Fruit fly (Drosophila melanogaster): ENCODE data around the gene Syx7.

Syx7 gene

dm6 chr3L:21414331-21414730 lies 31.3 kb upstream of the Syx7 start (continued):
- TF ChIP-seq Meics (GFP tag; optimal IDR thresholded peaks at IDR 0.05), result peak; percentile 4
- TF ChIP-seq CG17361 (GFP tag; IDR thresholded peaks at IDR 0.05), result 0 out of 3 replicates have a peak, but pooled peaks have one; percentile 23
- TF ChIP-seq Oli (tag; optimal IDR thresholded peaks at IDR 0.05), result peak; percentile 14
- TF ChIP-seq PHDP (tag; optimal IDR thresholded peaks at IDR 0.05), result peak; percentile 3
- TF ChIP-seq al (GFP tag; IDR thresholded peaks at IDR 0.05), result peak; percentile 31; the same call in 1 of the 2 replicates
- peak; percentile 5 for TF ChIP-seq CoRest (tag; optimal IDR thresholded peaks at IDR 0.05)
- peak; percentile 36; the same call in 1 of the 2 replicates for TF ChIP-seq Rfx (GFP tag; IDR thresholded peaks at IDR 0.05)
- TF ChIP-seq gem (tag; optimal IDR thresholded peaks at IDR 0.05), result peak; percentile 61
- TF ChIP-seq CG7839 (tag; optimal IDR thresholded peaks at IDR 0.05), result peak; percentile 32
- TF ChIP-seq Drgx (GFP tag; IDR thresholded peaks at IDR 0.05), result 0 out of 2 replicates have a peak, but pooled peaks have one; percentile 11
- no peak for TF ChIP-seq jigr1 (GFP tag; IDR thresholded peaks at IDR 0.05)
- peak; percentile 26; the same call in 1 of the 3 replicates for TF ChIP-seq dysf (GFP tag; IDR thresholded peaks at IDR 0.05)
- TF ChIP-seq CG14860 (GFP tag; IDR thresholded peaks at IDR 0.05; ENCODE audit: partially characterized antibody), result no peak
- TF ChIP-seq CG11695 (GFP tag; IDR thresholded peaks at IDR 0.05), result 0 out of 3 replicates have a peak, but pooled peaks have one; percentile 20
- TF ChIP-seq CG2678 (tag; optimal IDR thresholded peaks at IDR 0.05), result peak; percentile 36

dm6 chr3L:21416921-21417447 lies 28.6 kb upstream of the Syx7 start:
- TF ChIP-seq ems (GFP tag; optimal IDR thresholded peaks at IDR 0.05), result no peak
- peak; percentile 50 for TF ChIP-seq CG9932 (GFP tag; IDR thresholded peaks at IDR 0.05)
- no peak for TF ChIP-seq psq (GFP tag; optimal IDR thresholded peaks at IDR 0.05)
- TF ChIP-seq CG12769 (tag; optimal IDR thresholded peaks at IDR 0.05), result peak; percentile 18
- TF ChIP-seq CG13894 (tag; optimal IDR thresholded peaks at IDR 0.05), result peak; percentile 63
- peak; percentile 21 for TF ChIP-seq CG10543 (GFP tag; optimal IDR thresholded peaks at IDR 0.05)
- TF ChIP-seq row (GFP tag; IDR thresholded peaks at IDR 0.05), result peak; percentile 27; the same call in 1 of the 3 replicates
- TF ChIP-seq CG7839 (tag; optimal IDR thresholded peaks at IDR 0.05), result peak; percentile 4
- peak; percentile 41 for TF ChIP-seq CG2120 (GFP tag; optimal IDR thresholded peaks at IDR 0.05)
- no peak for TF ChIP-seq CG30020 (tag; optimal IDR thresholded peaks at IDR 0.05)
- peak; percentile 11; the same call in 1 of the 2 replicates for TF ChIP-seq Rfx (GFP tag; IDR thresholded peaks at IDR 0.05)
- peak; percentile 27 for TF ChIP-seq sd (tag; optimal IDR thresholded peaks at IDR 0.05)
- no peak for TF ChIP-seq ab (GFP tag; optimal IDR thresholded peaks at IDR 0.05)
- TF ChIP-seq Med (GFP tag), result peak; percentile 79
- peak; percentile 64 for TF ChIP-seq D19B (GFP tag; optimal IDR thresholded peaks at IDR 0.05)
- peak; percentile 12 for TF ChIP-seq sug (tag; optimal IDR thresholded peaks at IDR 0.05)
- TF ChIP-seq lola (GFP tag; optimal IDR thresholded peaks at IDR 0.05), result no peak
- TF ChIP-seq sens (GFP tag), result peak; percentile 21
- TF ChIP-seq gro (GFP tag; optimal IDR thresholded peaks at IDR 0.05), result peak; percentile 32
- 0 out of 3 replicates have a peak, but pooled peaks have one; percentile 11 for TF ChIP-seq dysf (GFP tag; IDR thresholded peaks at IDR 0.05)
- no peak for TF ChIP-seq crc (GFP tag; optimal IDR thresholded peaks at IDR 0.05)
- TF ChIP-seq Meics (GFP tag; optimal IDR thresholded peaks at IDR 0.05), result peak; percentile 6
- peak; percentile 27 for TF ChIP-seq shn (GFP tag; optimal IDR thresholded peaks at IDR 0.05)
- peak; percentile 37; the same call in 1 of the 2 replicates for TF ChIP-seq CG32532 (GFP tag; IDR thresholded peaks at IDR 0.05)
- TF ChIP-seq CG2116 (GFP tag; optimal IDR thresholded peaks at IDR 0.05), result no peak
- peak; percentile 11 for TF ChIP-seq mam (GFP tag; optimal IDR thresholded peaks at IDR 0.05)
- TF ChIP-seq CG17385 (GFP tag; optimal IDR thresholded peaks at IDR 0.05), result no peak
- TF ChIP-seq cwo (GFP tag; optimal IDR thresholded peaks at IDR 0.05), result peak; percentile 91
- 0 out of 2 replicates have a peak, but pooled peaks have one; percentile 40 for TF ChIP-seq vvl (GFP tag; IDR thresholded peaks at IDR 0.05)
- no peak for TF ChIP-seq CG4360 (GFP tag; IDR thresholded peaks at IDR 0.05)
- TF ChIP-seq CG1024 (GFP tag; IDR thresholded peaks at IDR 0.05), result no peak
- TF ChIP-seq CG7928 (GFP tag; optimal IDR thresholded peaks at IDR 0.05), result no peak
- TF ChIP-seq gsb (GFP tag; IDR thresholded peaks at IDR 0.05), result 0 out of 2 replicates have a peak, but pooled peaks have one; percentile 9
- TF ChIP-seq CG16815 (GFP tag; optimal IDR thresholded peaks at IDR 0.05), result no peak
- TF ChIP-seq Lim3 (GFP tag; IDR thresholded peaks at IDR 0.05), result no peak
- TF ChIP-seq Hmr (GFP tag; optimal IDR thresholded peaks at IDR 0.05), result peak; percentile 10
- TF ChIP-seq sqz (GFP tag; optimal IDR thresholded peaks at IDR 0.05), result peak; percentile 10
